Fruit fly (Drosophila melanogaster): ENCODE data around the gene mRpL13.

DNA sequence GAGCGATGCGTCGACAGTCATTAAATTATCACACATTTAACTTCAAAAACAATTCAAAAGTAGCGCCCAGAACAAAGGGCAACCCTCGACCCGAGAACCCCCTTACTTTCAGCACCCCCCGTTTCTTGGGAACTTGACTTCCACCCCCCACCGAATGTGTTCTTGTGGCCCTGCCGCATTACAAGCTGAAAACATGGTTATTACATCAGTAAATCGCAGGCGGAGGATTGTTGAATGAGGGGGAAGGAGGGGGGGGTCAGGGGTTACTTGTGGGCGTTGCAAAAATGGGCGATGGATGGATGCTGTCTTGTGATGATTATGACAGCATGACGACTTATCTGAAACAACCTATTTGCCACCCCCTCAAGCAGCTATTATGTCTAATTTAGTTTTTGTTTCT is 43.9 kb downstream of the mRpL13 start:
- TF ChIP-seq Myc (optimal IDR thresholded peaks at IDR 0.05), result no peak
- no peak for TF ChIP-seq usp (GFP tag; optimal IDR thresholded peaks at IDR 0.05)
- TF ChIP-seq Rel (GFP tag; optimal IDR thresholded peaks at IDR 0.05), result no peak
- TF ChIP-seq Rel (tag; optimal IDR thresholded peaks at IDR 0.05), result no peak
- TF ChIP-seq woc (GFP tag; optimal IDR thresholded peaks at IDR 0.05), result no peak
- no peak for TF ChIP-seq Dfd (GFP tag; optimal IDR thresholded peaks at IDR 0.05)
- no peak for TF ChIP-seq CrebA (GFP tag; optimal IDR thresholded peaks at IDR 0.05; ENCODE audit: borderline replicate concordance)
- no peak for TF ChIP-seq HLH106 (tag; optimal IDR thresholded peaks at IDR 0.05)
- no peak for TF ChIP-seq GATAd (GFP tag; optimal IDR thresholded peaks at IDR 0.05)
- TF ChIP-seq rgr (GFP tag; optimal IDR thresholded peaks at IDR 0.05), result no peak
- no peak for TF ChIP-seq lola (GFP tag; optimal IDR thresholded peaks at IDR 0.05)
